Fruit fly (Drosophila melanogaster) whole organism, embryonic: ENCODE measurements around the gene CG10147.

Experiments used
- Antp ChIP-seq: fragments of 200-800 bp; sonication (Bioruptor generic); optimal IDR thresholded peaks from 3 replicates; lab custom pipeline; 2016; ENCODE audit warnings: missing biosample characterization, missing genetic modification characterization
- Blimp-1 ChIP-seq: fragments of 200-800 bp; sonication (Bioruptor generic); optimal IDR thresholded peaks from 3 replicates; lab custom pipeline; 2018; ENCODE audit warnings: missing biosample characterization, missing genetic modification characterization, mild to moderate bottlenecking, moderate library complexity, missing genetic modification reagents
- C15 ChIP-seq: fragments of 200-800 bp; sonication (Bioruptor generic); IDR thresholded peaks from 3 replicates; pipeline ENCODE4 v1.3.6; 2022; ENCODE audit warnings: missing biosample characterization, missing genetic modification characterization
- CG10431 ChIP-seq: fragments of 200-800 bp; sonication (Bioruptor generic); optimal IDR thresholded peaks from 3 replicates; lab custom pipeline; 2018; ENCODE audit warnings: missing biosample characterization, mild to moderate bottlenecking, missing genetic modification characterization
- CG12071 ChIP-seq: fragments of 200-800 bp; sonication (Bioruptor generic); optimal IDR thresholded peaks from 3 replicates; lab custom pipeline; 2018; ENCODE audit warnings: missing biosample characterization, mild to moderate bottlenecking, missing genetic modification characterization
- CG12769 ChIP-seq: fragments of 200-800 bp; sonication (Bioruptor generic); optimal IDR thresholded peaks from 2 replicates; lab custom pipeline; 2019; ENCODE audit warnings: missing biosample characterization, mild to moderate bottlenecking, missing genetic modification characterization, moderate library complexity
- CG13123 ChIP-seq: fragments of 200-800 bp; sonication (Bioruptor generic); optimal IDR thresholded peaks from 2 replicates; lab custom pipeline; 2016; ENCODE audit warnings: missing biosample characterization, missing genetic modification characterization
- CG14050 ChIP-seq: fragments of 200-800 bp; sonication (Bioruptor generic); IDR thresholded peaks from 3 replicates; pipeline ENCODE4 v1.3.6; 2022; ENCODE audit warnings: missing biosample characterization, missing genetic modification characterization
- CG2129 ChIP-seq: fragments of 200-800 bp; sonication (Bioruptor generic); IDR thresholded peaks from 2 replicates; pipeline ENCODE4 v1.3.6; 2022; ENCODE audit warnings: missing biosample characterization, missing genetic modification characterization; ENCODE audit not compliant: partially characterized antibody
- CG2678 ChIP-seq: fragments of 200-800 bp; sonication (Bioruptor generic); optimal IDR thresholded peaks from 3 replicates; lab custom pipeline; 2019; ENCODE audit warnings: missing biosample characterization, mild to moderate bottlenecking, missing genetic modification characterization, moderate library complexity
- CG2889 ChIP-seq: fragments of 200-800 bp; sonication (Bioruptor generic); IDR thresholded peaks from 3 replicates; pipeline ENCODE4 v1.3.6; 2022; ENCODE audit warnings: missing biosample characterization, missing genetic modification characterization
- CG32767 ChIP-seq: fragments of 200-800 bp; sonication (Bioruptor generic); IDR thresholded peaks from 2 replicates; pipeline ENCODE4 v1.3.6; 2022; ENCODE audit warnings: missing biosample characterization, missing genetic modification characterization
- CG3281 ChIP-seq: fragments of 200-800 bp; sonication (Bioruptor generic); optimal IDR thresholded peaks from 3 replicates; lab custom pipeline; 2017; ENCODE audit warnings: missing biosample characterization, mild to moderate bottlenecking, missing genetic modification characterization
- CG3726 ChIP-seq: fragments of 200-800 bp; sonication (Bioruptor generic); IDR thresholded peaks from 3 replicates; pipeline ENCODE4, ENCODE4 v1.3.6; 2022; ENCODE audit warnings: missing biosample characterization, missing genetic modification characterization
- CG4360 ChIP-seq: fragments of 200-800 bp; sonication (Bioruptor generic); IDR thresholded peaks from 2 replicates; pipeline ENCODE4 v1.3.6; 2022; ENCODE audit warnings: missing biosample characterization, missing genetic modification characterization
- CG5245 ChIP-seq: fragments of 200-800 bp; sonication (Bioruptor generic); optimal IDR thresholded peaks from 3 replicates; lab custom pipeline; 2016; ENCODE audit warnings: missing biosample characterization, missing genetic modification characterization
- CG8924 ChIP-seq: fragments of 200-800 bp; optimal IDR thresholded peaks from 3 replicates; lab custom pipeline; 2019; ENCODE audit warnings: missing biosample characterization, mild to moderate bottlenecking, missing genetic modification characterization, moderate library complexity
- CG9609 ChIP-seq: fragments of 200-800 bp; sonication (Bioruptor generic); optimal IDR thresholded peaks from 3 replicates; lab custom pipeline; 2016; ENCODE audit warnings: missing biosample characterization, missing genetic modification characterization
- CkIIα-i1 ChIP-seq: fragments of 200-800 bp; sonication (Bioruptor generic); IDR thresholded peaks from 2 replicates; pipeline ENCODE4 v1.3.6; 2022; ENCODE audit warnings: missing biosample characterization, missing genetic modification characterization
- Dip3 ChIP-seq: fragments of 200-800 bp; sonication (Bioruptor generic); optimal IDR thresholded peaks from 3 replicates; lab custom pipeline; 2016; ENCODE audit warnings: missing biosample characterization, missing genetic modification characterization
- Doc2 ChIP-seq: fragments of 200-800 bp; sonication (Bioruptor generic); IDR thresholded peaks from 2 replicates; pipeline ENCODE4 v1.3.6; 2022; ENCODE audit warnings: missing biosample characterization, missing genetic modification characterization
- Gug ChIP-seq: fragments of 200-800 bp; sonication (Bioruptor generic); IDR thresholded peaks from 4 replicates; pipeline ENCODE4 v1.3.6; 2022; ENCODE audit warnings: missing biosample characterization, missing genetic modification characterization
- HmgD ChIP-seq: fragments of 200-800 bp; sonication (Bioruptor generic); optimal IDR thresholded peaks from 3 replicates; lab custom pipeline; 2016; ENCODE audit warnings: missing biosample characterization, missing genetic modification characterization
- Hr51 ChIP-seq, 2 experiments: fragments of 200-800 bp; sonication (Bioruptor generic); optimal IDR thresholded peaks; 2 replicates in 1 of 2; 3 replicates in 1 of 2; lab custom pipeline; 2016 to 2018; ENCODE audit warnings: missing biosample characterization in 2 of 2, missing genetic modification characterization in 2 of 2, mild to moderate bottlenecking in 1 of 2, moderate library complexity in 1 of 2
- Nf-YC ChIP-seq: fragments of 200-800 bp; optimal IDR thresholded peaks from 3 replicates; lab custom pipeline; 2019; ENCODE audit warnings: missing biosample characterization, mild to moderate bottlenecking, missing genetic modification characterization, moderate library complexity
- Poxn ChIP-seq: fragments of 200-800 bp; sonication (Bioruptor generic); IDR thresholded peaks from 2 replicates; pipeline ENCODE4 v1.3.6; 2022; ENCODE audit warnings: missing biosample characterization, missing genetic modification characterization
- Sox102F ChIP-seq: fragments of 200-800 bp; sonication (Bioruptor generic); optimal IDR thresholded peaks from 2 replicates; lab custom pipeline; 2018; ENCODE audit warnings: missing biosample characterization, mild to moderate bottlenecking, missing genetic modification characterization, moderate library complexity
- Sry-δ ChIP-seq: fragments of 200-800 bp; sonication (Bioruptor generic); optimal IDR thresholded peaks from 2 replicates; lab custom pipeline; 2016; ENCODE audit warnings: missing biosample characterization, missing genetic modification characterization
- YL-1 ChIP-seq: fragments of 200-800 bp; sonication (Bioruptor generic); optimal IDR thresholded peaks from 3 replicates; lab custom pipeline; 2017; ENCODE audit warnings: missing biosample characterization, mild to moderate bottlenecking, missing genetic modification characterization
- ara ChIP-seq: fragments of 200-800 bp; sonication (Bioruptor generic); IDR thresholded peaks from 2 replicates; pipeline ENCODE4 v1.3.6; 2022; ENCODE audit warnings: missing biosample characterization, missing genetic modification characterization
- ase ChIP-seq: fragments of 200-800 bp; sonication (Bioruptor generic); IDR thresholded peaks from 3 replicates; pipeline ENCODE4 v1.3.6; 2022; ENCODE audit warnings: missing biosample characterization, missing genetic modification characterization
- br ChIP-seq: fragments of >200 bp; optimal IDR thresholded peaks from 2 replicates; lab custom pipeline; 2017
- caup ChIP-seq: fragments of 200-800 bp; sonication (Bioruptor generic); optimal IDR thresholded peaks from 3 replicates; lab custom pipeline; 2017; ENCODE audit warnings: missing biosample characterization, mild to moderate bottlenecking, missing genetic modification characterization, moderate library complexity; ENCODE audit not compliant: severe bottlenecking
- crc ChIP-seq: fragments of 200-800 bp; sonication (Bioruptor generic); optimal IDR thresholded peaks from 2 replicates; lab custom pipeline; 2016; ENCODE audit warnings: missing biosample characterization, missing genetic modification characterization
- dmrt11E ChIP-seq: fragments of 200-800 bp; sonication (Bioruptor generic); optimal IDR thresholded peaks from 3 replicates; lab custom pipeline; 2018; ENCODE audit warnings: missing biosample characterization, mild to moderate bottlenecking, missing genetic modification characterization, moderate library complexity
- dmrt99B ChIP-seq: fragments of 200-800 bp; sonication (Bioruptor generic); optimal IDR thresholded peaks from 2 replicates; lab custom pipeline; 2018; ENCODE audit warnings: missing biosample characterization, mild to moderate bottlenecking, missing genetic modification characterization, moderate library complexity
- ems ChIP-seq: fragments of 200-800 bp; sonication (Bioruptor generic); optimal IDR thresholded peaks from 3 replicates; lab custom pipeline; 2016; ENCODE audit warnings: missing biosample characterization, missing genetic modification characterization
- en ChIP-seq: fragments of 200-800 bp; sonication (Bioruptor generic); optimal IDR thresholded peaks from 2 replicates; lab custom pipeline; 2016; ENCODE audit warnings: missing biosample characterization, missing genetic modification characterization
- ewg ChIP-seq: fragments of 200-800 bp; sonication (Bioruptor generic); optimal IDR thresholded peaks from 3 replicates; lab custom pipeline; 2017; ENCODE audit warnings: mild to moderate bottlenecking, missing biosample characterization, missing genetic modification reagents, missing genetic modification characterization
- fd102C ChIP-seq: fragments of 200-800 bp; sonication (Bioruptor generic); optimal IDR thresholded peaks from 2 replicates; lab custom pipeline; 2018; ENCODE audit warnings: missing biosample characterization, mild to moderate bottlenecking, missing genetic modification characterization, moderate library complexity
- fd96Cb ChIP-seq: fragments of 200-800 bp; sonication (Bioruptor generic); optimal IDR thresholded peaks from 2 replicates; lab custom pipeline; 2018; ENCODE audit warnings: missing biosample characterization, mild to moderate bottlenecking, missing genetic modification characterization, moderate library complexity
- ind ChIP-seq: fragments of 200-800 bp; sonication (Bioruptor generic); optimal IDR thresholded peaks from 3 replicates; lab custom pipeline; 2016; ENCODE audit warnings: missing biosample characterization, missing genetic modification characterization
- jumu ChIP-seq: fragments of 200-800 bp; sonication (Bioruptor generic); optimal IDR thresholded peaks from 3 replicates; lab custom pipeline; 2016; ENCODE audit warnings: missing biosample characterization, missing genetic modification characterization
- lola ChIP-seq, 3 experiments: fragments of >200 bp in 2 of 3; fragments of 200-800 bp in 1 of 3; sonication (Bioruptor generic) in 1 of 3; optimal IDR thresholded peaks; 2 replicates each; lab custom pipeline; 2017 to 2019; ENCODE audit warnings: missing biosample characterization in 3 of 3, missing genetic modification characterization in 3 of 3, mild to moderate bottlenecking in 1 of 3, moderate library complexity in 1 of 3
- otp ChIP-seq: fragments of 200-800 bp; sonication (Bioruptor generic); IDR thresholded peaks from 3 replicates; pipeline ENCODE4, ENCODE4 v1.3.6; 2022; ENCODE audit warnings: missing biosample characterization, missing genetic modification characterization
- pros ChIP-seq: fragments of 200-800 bp; sonication (Bioruptor generic); optimal IDR thresholded peaks from 3 replicates; lab custom pipeline; 2019; ENCODE audit warnings: missing biosample characterization, mild to moderate bottlenecking, missing genetic modification characterization, moderate library complexity
- ranshi ChIP-seq: fragments of 200-800 bp; sonication (Bioruptor generic); IDR thresholded peaks from 2 replicates; pipeline ENCODE4 v1.3.6; 2022; ENCODE audit warnings: missing biosample characterization, missing genetic modification characterization
- repo ChIP-seq: fragments of 200-800 bp; sonication (Bioruptor generic); optimal IDR thresholded peaks from 2 replicates; lab custom pipeline; 2016; ENCODE audit warnings: missing biosample characterization, missing genetic modification characterization
- ro ChIP-seq: fragments of 200-800 bp; sonication (Bioruptor generic); IDR thresholded peaks from 2 replicates; pipeline ENCODE4 v1.3.6; 2022; ENCODE audit warnings: missing biosample characterization, missing genetic modification characterization
- trem ChIP-seq: fragments of 200-800 bp; optimal IDR thresholded peaks from 3 replicates; lab custom pipeline; 2019; ENCODE audit warnings: missing biosample characterization, mild to moderate bottlenecking, missing genetic modification characterization, moderate library complexity
- zfh2 ChIP-seq: fragments of 200-800 bp; sonication (Bioruptor generic); optimal IDR thresholded peaks from 2 replicates; lab custom pipeline; 2016; ENCODE audit warnings: missing biosample characterization, missing genetic modification characterization

Gene CG10147

dm6 chr3L:6488405-6488804, at the start of gene CG10147, which contains the start of gene Bulli (continued):
- peak; percentile 94 for TF ChIP-seq ewg (GFP tag; lab: Kevin White, UChicago)
- peak; percentile 97 for TF ChIP-seq CG8924 (tag; lab: Kevin White, UChicago)
- peak; percentile 62 for TF ChIP-seq en (GFP tag; lab: Kevin White, UChicago)
- TF ChIP-seq Antp (GFP tag; lab: Kevin White, UChicago) = peak; percentile 80
- peak; percentile 99 for TF ChIP-seq ranshi (GFP tag; lab: Robert Waterston, UW)
- TF ChIP-seq YL-1 (GFP tag; lab: Kevin White, UChicago) = peak; percentile 91
- peak; percentile 96 for TF ChIP-seq CG2678
- peak; percentile 96 for TF ChIP-seq caup
- TF ChIP-seq Hr51 (GFP tag; optimal IDR thresholded peaks at IDR 0.05; lab: Kevin White, UChicago) = peak; percentile 96
- peak; percentile 98 for TF ChIP-seq CG12769
- TF ChIP-seq CG2889 (GFP tag; lab: Robert Waterston, UW) = peak; percentile 96
- peak; percentile 93 for TF ChIP-seq CG14050
- peak; percentile 94 for TF ChIP-seq Dip3
- TF ChIP-seq CG10431 (GFP tag; lab: Kevin White, UChicago) = peak; percentile 80
- peak; percentile 97 for TF ChIP-seq CG32767 (GFP tag; lab: Robert Waterston, UW)
- peak; percentile 39 for TF ChIP-seq pros (GFP tag; lab: Kevin White, UChicago)
- no peak for TF ChIP-seq br
- TF ChIP-seq CG4360 (GFP tag; lab: Robert Waterston, UW) = peak; percentile 71
- TF ChIP-seq dmrt11E (tag; lab: Kevin White, UChicago) = peak; percentile 99
- TF ChIP-seq Nf-YC (tag; lab: Kevin White, UChicago) = peak; percentile 88
- TF ChIP-seq Gug (GFP tag; lab: Robert Waterston, UW) = peak; percentile 98
- TF ChIP-seq ase (GFP tag; lab: Robert Waterston, UW) = peak; percentile 98
- peak; percentile 96 for TF ChIP-seq CG13123 (GFP tag; lab: Kevin White, UChicago)
- peak; percentile 96 for TF ChIP-seq ro (GFP tag; lab: Robert Waterston, UW)
- peak; percentile 98 for TF ChIP-seq CG2129 (GFP tag; lab: Robert Waterston, UW)
- peak; percentile 80 for TF ChIP-seq crc
- peak; percentile 97 for TF ChIP-seq trem
- TF ChIP-seq ara (GFP tag; lab: Robert Waterston, UW) = peak; percentile 98
- peak; percentile 98 for TF ChIP-seq fd96Cb (tag; lab: Kevin White, UChicago)
- peak; percentile 91 for TF ChIP-seq repo (GFP tag; lab: Kevin White, UChicago)
- peak; percentile 96 for TF ChIP-seq Sry-δ
- TF ChIP-seq C15 = peak; percentile 94
- peak; percentile 87 for TF ChIP-seq CG12071 (GFP tag; lab: Kevin White, UChicago)
- TF ChIP-seq fd102C (GFP tag; lab: Kevin White, UChicago) = peak; percentile 85
- TF ChIP-seq ind (GFP tag; lab: Kevin White, UChicago) = peak; percentile 98
- TF ChIP-seq HmgD (GFP tag; lab: Kevin White, UChicago) = peak; percentile 78
- peak; percentile 93 for TF ChIP-seq CG3726 (GFP tag; lab: Robert Waterston, UW)
- peak; percentile 95 for TF ChIP-seq CG3281 (GFP tag; lab: Kevin White, UChicago)
- peak; percentile 80 for TF ChIP-seq jumu (GFP tag; lab: Kevin White, UChicago)
- TF ChIP-seq dmrt99B (tag; lab: Kevin White, UChicago) = peak; percentile 94
- TF ChIP-seq zfh2 = peak; percentile 94
- TF ChIP-seq CG5245 = peak; percentile 96
- peak in 1 of 3 experiments; percentile 99 for TF ChIP-seq lola (GFP tag; optimal IDR thresholded peaks at IDR 0.05; lab: Kevin White, UChicago)
- peak; percentile 64; the same call in 1 of the 2 replicates for TF ChIP-seq CkIIα-i1 (GFP tag; lab: Robert Waterston, UW)
- peak; percentile 94 for TF ChIP-seq Doc2
- TF ChIP-seq Blimp-1 = peak; percentile 96
- TF ChIP-seq Sox102F = peak; percentile 98
- TF ChIP-seq CG9609 = peak; percentile 94
- TF ChIP-seq Poxn = peak; percentile 90
- peak; percentile 97 for TF ChIP-seq ems (GFP tag; lab: Kevin White, UChicago)
- TF ChIP-seq otp (GFP tag; lab: Robert Waterston, UW) = peak; percentile 96
